Comparison of ENCODE assay signal across 4 worm cellular contexts in the genomic region with DNA sequence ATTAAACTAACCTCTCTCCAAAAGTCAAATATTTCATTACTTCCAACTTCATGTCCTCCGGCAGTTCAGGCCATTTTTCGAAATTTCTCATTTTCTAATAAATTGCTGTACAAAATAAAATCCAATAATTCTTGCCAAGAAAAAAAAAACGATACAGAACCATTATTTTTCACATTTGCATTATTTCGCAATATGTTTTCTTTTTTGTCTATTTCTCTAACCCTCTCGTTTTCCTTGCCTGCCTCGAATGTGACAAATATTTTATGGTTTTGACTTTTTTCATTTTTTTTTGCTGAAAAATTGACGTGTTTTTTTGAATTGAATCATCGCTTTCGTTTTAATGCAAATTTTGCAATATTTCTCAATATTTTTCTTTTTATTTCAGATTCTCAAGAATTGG.
TF ChIP-seq lines count a peak whose summit lies in the region.

A gene (minus strand): TSS at position 52 of the 400 bp plus-strand sequence.
A gene (plus strand): TSS at position 380 of the 400 bp plus-strand sequence.

TF ChIP-seq in whole organism, L1 larva, 84 proteins besides CTCF, POLR2A, EP300 and RAD21:
- TF ChIP-seq nhr-19 (GFP tag; conservative IDR thresholded peaks at IDR 0.05; lab: Robert Waterston, UW) (no peak), mdl-1 (tag; optimal IDR thresholded peaks at IDR 0.05; lab: Kevin White, UChicago) (no peak), efl-1 (optimal IDR thresholded peaks at IDR 0.05; lab: Kevin White, UChicago) (peak; percentile 1 to 25), efl-1 (GFP tag; optimal IDR thresholded peaks at IDR 0.05 in 1 of 2; lab: Kevin White, UChicago) (peak in 1 of 2 experiments; percentile 8), pax-3 (tag; optimal IDR thresholded peaks at IDR 0.05; lab: Kevin White, UChicago) (no peak), skn-1 (tag; optimal IDR thresholded peaks at IDR 0.05; lab: Kevin White, UChicago) (peak; percentile 8), zip-4 (GFP tag; optimal IDR thresholded peaks at IDR 0.05; lab: Kevin White, UChicago) (peak; percentile 95), ets-5 (GFP tag; IDR thresholded peaks at IDR 0.05; lab: Robert Waterston, UW) (no peak), C04F5.9 (tag; optimal IDR thresholded peaks at IDR 0.05; lab: Kevin White, UChicago) (no peak), dpl-1 (GFP tag; optimal IDR thresholded peaks at IDR 0.05; lab: Kevin White, UChicago) (peak in 1 of 3 experiments; percentile 19), unc-130 (tag; optimal IDR thresholded peaks at IDR 0.05; lab: Kevin White, UChicago) (no peak), alr-1 (tag; optimal IDR thresholded peaks at IDR 0.05; lab: Kevin White, UChicago; ENCODE audit: borderline replicate concordance) (no peak), mep-1 (tag; optimal IDR thresholded peaks at IDR 0.05; lab: Kevin White, UChicago) (peak; percentile 45)

TF ChIP-seq in whole organism, L2 larva, 48 proteins besides CTCF, POLR2A, EP300 and RAD21:
- no peak for TF ChIP-seq ztf-1 (GFP tag; conservative IDR thresholded peaks at IDR 0.05; lab: Robert Waterston, UW)
- no peak for TF ChIP-seq Y55F3AM.14 (GFP tag; optimal IDR thresholded peaks at IDR 0.05; lab: Kevin White, UChicago)
- no peak for TF ChIP-seq sem-4 (tag; optimal IDR thresholded peaks at IDR 0.05; lab: Kevin White, UChicago)
- TF ChIP-seq fos-1 (tag; optimal IDR thresholded peaks at IDR 0.05; lab: Kevin White, UChicago), result peak; percentile 23
- TF ChIP-seq blmp-1 (tag; optimal IDR thresholded peaks at IDR 0.05; lab: Kevin White, UChicago; ENCODE audit: insufficient read depth), result no peak
- peak; percentile 75 for TF ChIP-seq C34F6.9 (tag; optimal IDR thresholded peaks at IDR 0.05; lab: Kevin White, UChicago)
- TF ChIP-seq ztf-11 (tag; optimal IDR thresholded peaks at IDR 0.05; lab: Kevin White, UChicago), result no peak
- TF ChIP-seq ztf-4 (tag; optimal IDR thresholded peaks at IDR 0.05; lab: Kevin White, UChicago), result no peak
- no peak for TF ChIP-seq mab-5 (tag; optimal IDR thresholded peaks at IDR 0.05; lab: Kevin White, UChicago)
- no peak for TF ChIP-seq lin-13 (GFP tag; optimal IDR thresholded peaks at IDR 0.05; lab: Kevin White, UChicago)
- TF ChIP-seq nhr-237 (tag; optimal IDR thresholded peaks at IDR 0.05; lab: Kevin White, UChicago), result no peak
- TF ChIP-seq unc-55 (GFP tag; optimal IDR thresholded peaks at IDR 0.05; lab: Kevin White, UChicago), result peak; percentile 65
- no peak for TF ChIP-seq zag-1 (tag; optimal IDR thresholded peaks at IDR 0.05; lab: Kevin White, UChicago)

TF ChIP-seq in whole organism, L4 larva, 104 proteins besides CTCF, POLR2A, EP300 and RAD21:
- TF ChIP-seq daf-16 (GFP tag; optimal IDR thresholded peaks at IDR 0.05; lab: Kevin White, UChicago), result no peak
- peak; percentile 34 for TF ChIP-seq daf-16 (tag; optimal IDR thresholded peaks at IDR 0.05; lab: Kevin White, UChicago)
- TF ChIP-seq Y105C5A.15 (GFP tag; IDR thresholded peaks at IDR 0.05; lab: Robert Waterston, UW), result no peak
- peak; percentile 26 for TF ChIP-seq fkh-10 (GFP tag; optimal IDR thresholded peaks at IDR 0.05; lab: Kevin White, UChicago)

TF ChIP-seq in whole organism, young adult, 124 proteins besides CTCF, POLR2A, EP300 and RAD21:
- TF ChIP-seq lin-54 (GFP tag; optimal IDR thresholded peaks at IDR 0.05; lab: Kevin White, UChicago), result no peak
- peak; percentile 77; the same call in 1 of the 2 replicates for TF ChIP-seq hmg-1.2 (GFP tag; IDR thresholded peaks at IDR 0.05; lab: Robert Waterston, UW)
- TF ChIP-seq cebp-1 (GFP tag; IDR thresholded peaks at IDR 0.05; lab: Robert Waterston, UW), result peak; percentile 92
- peak; percentile 99 for TF ChIP-seq cebp-1 (tag; optimal IDR thresholded peaks at IDR 0.05; lab: Kevin White, UChicago)
- no peak for TF ChIP-seq sdz-38 (tag; optimal IDR thresholded peaks at IDR 0.05; lab: Kevin White, UChicago)
- TF ChIP-seq F49E8.2 (tag; optimal IDR thresholded peaks at IDR 0.05; lab: Kevin White, UChicago; ENCODE audit: insufficient read depth), result no peak
